Worm (Caenorhabditis elegans) whole organism, L4/young adult: ENCODE measurements around the gene F52H2.5.
A peak's percentile ranks its signal among the peaks of the same experiment; 100 is the strongest.

Experiments
- W03F9.2 ChIP-seq: fragments of 150-350 bp; optimal IDR thresholded peaks from 2 replicates; lab custom pipeline; 2014; ENCODE audit warnings: missing biosample characterization, missing genetic modification characterization
- dao-5 ChIP-seq: sonication (generic microtip); optimal IDR thresholded peaks from 2 replicates; lab custom pipeline; 2016; ENCODE audit warnings: missing genotype, missing genetic modification characterization, moderate library complexity, missing compliant biosample characterization
- him-1 ChIP-seq: sonication (generic microtip); optimal IDR thresholded peaks from 2 replicates; lab custom pipeline; 2016; ENCODE audit warnings: missing genotype, missing genetic modification reagents, missing genetic modification characterization, missing compliant biosample characterization

The F52H2.5 gene

ce11 chrX:2559979-2560378, at the start of gene F52H2.5:
Gene F52H2.5 (minus strand): TSS chrX:2560079.
- TF ChIP-seq him-1 (tag; lab: Kevin White, UChicago) (no peak), W03F9.2 (tag; lab: Kevin White, UChicago) (no peak), dao-5 (tag; lab: Kevin White, UChicago) (no peak)

ce11 chrX:2607522-2608278, 47.8 kb upstream of the F52H2.5 start, which contains the start of gene T03G6.1:
Gene T03G6.1 (plus strand): TSS chrX:2608228.
- TF ChIP-seq him-1 (tag; lab: Kevin White, UChicago) = no peak
- TF ChIP-seq W03F9.2 (tag; lab: Kevin White, UChicago) = no peak
- no peak for TF ChIP-seq dao-5 (tag; lab: Kevin White, UChicago)

ce11 chrX:2604358-2605016, 44.6 kb upstream of the F52H2.5 start:
- no peak for TF ChIP-seq dao-5 (tag; lab: Kevin White, UChicago)
- TF ChIP-seq him-1 (tag; lab: Kevin White, UChicago) = peak; percentile 62

- TF ChIP-seq him-1 (tag; lab: Kevin White, UChicago) (no peak), W03F9.2 (tag; lab: Kevin White, UChicago) (no peak), dao-5 (tag; lab: Kevin White, UChicago) (no peak)
These were observed 41.3 kb upstream of the F52H2.5 start for ce11 chrX:2601025-2601705.

- TF ChIP-seq W03F9.2 (tag; lab: Kevin White, UChicago) (no peak), him-1 (tag; lab: Kevin White, UChicago) (peak; percentile 79), dao-5 (tag; lab: Kevin White, UChicago) (no peak)
These were observed 39.0 kb upstream of the F52H2.5 start for ce11 chrX:2598833-2599279.

- no peak for TF ChIP-seq him-1 (tag; lab: Kevin White, UChicago)
- TF ChIP-seq dao-5 (tag; lab: Kevin White, UChicago) = no peak
- no peak for TF ChIP-seq W03F9.2 (tag; lab: Kevin White, UChicago)
These were observed 36.7 kb upstream of the F52H2.5 start for ce11 chrX:2596605-2597004.

ce11 chrX:2595757-2596059, 35.8 kb upstream of the F52H2.5 start:
- no peak for TF ChIP-seq him-1 (tag; lab: Kevin White, UChicago)
- TF ChIP-seq W03F9.2 (tag; lab: Kevin White, UChicago) = no peak
- TF ChIP-seq dao-5 (tag; lab: Kevin White, UChicago) = no peak

- TF ChIP-seq him-1 (tag; lab: Kevin White, UChicago) = peak; percentile 36
- no peak for TF ChIP-seq W03F9.2 (tag; lab: Kevin White, UChicago)
These were observed 35.3 kb upstream of the F52H2.5 start for ce11 chrX:2595027-2595756.

ce11 chrX:2593703-2594102, 33.8 kb upstream of the F52H2.5 start, which contains the start of the genes nhr-40 and T03G6.7:
Gene nhr-40 (plus strand): TSS chrX:2594003.
Gene T03G6.7 (plus strand): TSS chrX:2594039.
- TF ChIP-seq W03F9.2 (tag; lab: Kevin White, UChicago) (no peak), him-1 (tag; lab: Kevin White, UChicago) (no peak), dao-5 (tag; lab: Kevin White, UChicago) (no peak)

- TF ChIP-seq dao-5 (tag; lab: Kevin White, UChicago) = no peak
- TF ChIP-seq him-1 (tag; lab: Kevin White, UChicago) = no peak
- TF ChIP-seq W03F9.2 (tag; lab: Kevin White, UChicago) = no peak
These were observed 32.9 kb upstream of the F52H2.5 start for ce11 chrX:2592670-2593280.

ce11 chrX:2591586-2592000, 31.7 kb upstream of the F52H2.5 start:
- TF ChIP-seq dao-5 (tag; lab: Kevin White, UChicago) (no peak), him-1 (tag; lab: Kevin White, UChicago) (no peak), W03F9.2 (tag; lab: Kevin White, UChicago) (no peak)

- TF ChIP-seq W03F9.2 (tag; lab: Kevin White, UChicago) = no peak
- no peak for TF ChIP-seq dao-5 (tag; lab: Kevin White, UChicago)
- TF ChIP-seq him-1 (tag; lab: Kevin White, UChicago) = no peak
These were observed 30.9 kb upstream of the F52H2.5 start for ce11 chrX:2590777-2591176.
